Fruit fly (Drosophila melanogaster) whole organism, adult: ENCODE data around the gene NTPase.

Source experiments
- CG12768 ChIP-seq: fragments of 200-800 bp; sonication (Bioruptor generic); optimal IDR thresholded peaks from 2 replicates; lab custom pipeline; 2017; ENCODE audit warnings: missing biosample characterization, missing genetic modification characterization, mild to moderate bottlenecking, moderate library complexity, missing genetic modification reagents
- CG1620 ChIP-seq: fragments of 200-800 bp; sonication (Bioruptor generic); optimal IDR thresholded peaks from 2 replicates; lab custom pipeline; 2016; ENCODE audit warnings: missing biosample characterization, missing genetic modification characterization
- CG33017 ChIP-seq: fragments of 200-800 bp; sonication (Bioruptor generic); optimal IDR thresholded peaks from 2 replicates; lab custom pipeline; 2018; ENCODE audit warnings: missing biosample characterization, mild to moderate bottlenecking, missing genetic modification characterization, moderate library complexity
- CG5204 ChIP-seq: fragments of 200-800 bp; sonication (Bioruptor generic); optimal IDR thresholded peaks from 2 replicates; lab custom pipeline; 2016; ENCODE audit warnings: missing biosample characterization, missing genetic modification characterization
- CG7045 ChIP-seq: fragments of 200-800 bp; sonication (Bioruptor generic); optimal IDR thresholded peaks from 2 replicates; lab custom pipeline; 2017; ENCODE audit warnings: missing biosample characterization, mild to moderate bottlenecking, missing genetic modification characterization
- Crg-1 ChIP-seq: fragments of 200-800 bp; sonication (Bioruptor generic); optimal IDR thresholded peaks from 2 replicates; lab custom pipeline; 2016; ENCODE audit warnings: missing biosample characterization, missing genetic modification characterization
- Mnt ChIP-seq: fragments of 200-800 bp; sonication (Bioruptor generic); optimal IDR thresholded peaks from 2 replicates; lab custom pipeline; 2016; ENCODE audit warnings: missing biosample characterization, mild to moderate bottlenecking, missing genetic modification characterization
- bab1 ChIP-seq: fragments of 200-800 bp; sonication (Bioruptor generic); optimal IDR thresholded peaks from 3 replicates; lab custom pipeline; 2019; ENCODE audit warnings: missing biosample characterization, mild to moderate bottlenecking, missing genetic modification characterization, moderate library complexity
- cic ChIP-seq: fragments of 200-800 bp; sonication (Bioruptor generic); optimal IDR thresholded peaks from 2 replicates; lab custom pipeline; 2017; ENCODE audit warnings: missing biosample characterization, mild to moderate bottlenecking, missing genetic modification characterization, moderate library complexity
- cnc ChIP-seq, 2 experiments: fragments of >200 bp; optimal IDR thresholded peaks; 2 replicates each; lab custom pipeline; 2017
- kay ChIP-seq: fragments of 200-800 bp; sonication (Bioruptor generic); peaks from one replicate; lab custom pipeline; 2016; ENCODE audit warnings: missing biosample characterization, missing genetic modification characterization, borderline replicate concordance
- ovo ChIP-seq: fragments of 200-800 bp; sonication (Bioruptor generic); optimal IDR thresholded peaks from 2 replicates; lab custom pipeline; 2016; ENCODE audit warnings: missing biosample characterization, missing genetic modification characterization
- pad ChIP-seq: fragments of 200-800 bp; sonication (Bioruptor generic); optimal IDR thresholded peaks from 3 replicates; lab custom pipeline; 2017; ENCODE audit warnings: missing biosample characterization, missing genetic modification characterization, mild to moderate bottlenecking, moderate library complexity, missing genetic modification reagents
- tj ChIP-seq: fragments of 200-800 bp; sonication (Bioruptor generic); optimal IDR thresholded peaks from 3 replicates; lab custom pipeline; 2017; ENCODE audit warnings: missing biosample characterization, mild to moderate bottlenecking, missing genetic modification characterization, moderate library complexity

dm6 chr2L:2872309-2872932 lies 13.2 kb downstream of the NTPase start:
- no peak for TF ChIP-seq tj (GFP tag; lab: Kevin White, UChicago)
- no peak for TF ChIP-seq pad (GFP tag; lab: Kevin White, UChicago)
- TF ChIP-seq bab1 (GFP tag; lab: Kevin White, UChicago), result no peak
- TF ChIP-seq kay, result no peak
- no peak for TF ChIP-seq Mnt (GFP tag; lab: Kevin White, UChicago)
- TF ChIP-seq CG12768, result no peak
- TF ChIP-seq cic (GFP tag; lab: Kevin White, UChicago), result no peak
- no peak for TF ChIP-seq ovo (GFP tag; lab: Kevin White, UChicago)
- no peak for TF ChIP-seq CG7045 (GFP tag; lab: Kevin White, UChicago)
- no peak for TF ChIP-seq CG5204 (GFP tag; lab: Kevin White, UChicago)
- no peak for TF ChIP-seq CG33017 (tag; lab: Kevin White, UChicago)
- no peak for TF ChIP-seq Crg-1
- no peak for TF ChIP-seq cnc (optimal IDR thresholded peaks at IDR 0.05; lab: Kevin White, UChicago)
- no peak for TF ChIP-seq CG1620 (GFP tag; lab: Kevin White, UChicago)
